Worm (Caenorhabditis elegans): ENCODE results near the gene Y53F4B.17.

DNA sequence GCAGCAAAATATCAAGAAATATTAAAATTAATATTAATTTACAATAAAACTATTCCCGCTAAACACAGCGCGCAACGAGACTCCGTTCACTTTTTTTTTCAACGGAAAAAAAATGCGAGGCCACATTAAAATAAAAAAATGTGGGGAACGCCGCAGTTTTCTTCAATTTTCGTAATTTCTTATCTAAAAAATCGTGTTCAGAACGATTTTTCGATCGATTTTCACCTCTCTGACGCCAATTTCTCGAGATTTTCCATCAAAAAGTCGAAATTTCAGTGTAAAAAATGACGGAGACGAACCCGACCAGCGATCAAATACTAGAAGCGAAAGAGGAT, 31.4 kb downstream of the Y53F4B.17 start, which contains the start of gene Y53F4B.21:
- TF ChIP-seq elt-3 (tag; optimal IDR thresholded peaks at IDR 0.05): no peak
- TF ChIP-seq nhr-11 (tag; optimal IDR thresholded peaks at IDR 0.05): no peak
- no peak for TF ChIP-seq snpc-4 (tag; optimal IDR thresholded peaks at IDR 0.05)
- no peak for TF ChIP-seq ztf-11 (tag; optimal IDR thresholded peaks at IDR 0.05)
- no peak for TF ChIP-seq F13H6.1 (tag; optimal IDR thresholded peaks at IDR 0.05)
- no peak for TF ChIP-seq fos-1 (tag; optimal IDR thresholded peaks at IDR 0.05)
- TF ChIP-seq nhr-77 (tag; optimal IDR thresholded peaks at IDR 0.05): no peak
- no peak for TF ChIP-seq lin-11 (tag; optimal IDR thresholded peaks at IDR 0.05)
- TF ChIP-seq lin-39 (tag; optimal IDR thresholded peaks at IDR 0.05): no peak
- TF ChIP-seq lin-13 (GFP tag; optimal IDR thresholded peaks at IDR 0.05): no peak
- no peak for TF ChIP-seq elt-1 (tag; optimal IDR thresholded peaks at IDR 0.05)
- no peak for TF ChIP-seq gmeb-1 (tag; optimal IDR thresholded peaks at IDR 0.05)
- no peak for TF ChIP-seq unc-62 (GFP tag; optimal IDR thresholded peaks at IDR 0.05)
- no peak for TF ChIP-seq ZK546.5 (tag; optimal IDR thresholded peaks at IDR 0.05)
